Fruit fly (Drosophila melanogaster) whole organism, embryonic: ENCODE data around the gene CG31922.

Source experiments
- Adf1 ChIP-seq: fragments of 200-800 bp; sonication (Bioruptor generic); IDR thresholded peaks from 2 replicates; pipeline ENCODE4 v1.3.6; 2022; ENCODE audit warnings: missing biosample characterization, missing genetic modification characterization
- Atf-2 ChIP-seq: fragments of 200-800 bp; sonication (Bioruptor generic); optimal IDR thresholded peaks from 2 replicates; lab custom pipeline; 2016; ENCODE audit warnings: missing biosample characterization, missing genetic modification characterization
- Atf3 ChIP-seq: fragments of 200-800 bp; sonication (Bioruptor generic); optimal IDR thresholded peaks from 3 replicates; lab custom pipeline; 2016; ENCODE audit warnings: missing biosample characterization, missing genetic modification characterization
- Awh ChIP-seq: fragments of 200-800 bp; sonication (Bioruptor generic); IDR thresholded peaks from 2 replicates; pipeline ENCODE4, ENCODE4 v1.3.6; 2022; ENCODE audit warnings: missing biosample characterization, missing genetic modification characterization
- CG10267 ChIP-seq: fragments of 200-800 bp; sonication (Bioruptor generic); optimal IDR thresholded peaks from 2 replicates; lab custom pipeline; 2018; ENCODE audit warnings: missing biosample characterization, mild to moderate bottlenecking, missing genetic modification characterization, moderate library complexity
- CG10543 ChIP-seq: fragments of 200-800 bp; sonication (Bioruptor generic); optimal IDR thresholded peaks from 3 replicates; lab custom pipeline; 2017; ENCODE audit warnings: missing biosample characterization, mild to moderate bottlenecking, missing genetic modification characterization, moderate library complexity
- CG10565 ChIP-seq: fragments of 200-800 bp; sonication (Bioruptor generic); optimal IDR thresholded peaks from 3 replicates; lab custom pipeline; 2016; ENCODE audit warnings: missing biosample characterization, mild to moderate bottlenecking, missing genetic modification characterization
- CG11696 ChIP-seq: fragments of 200-800 bp; sonication (Bioruptor generic); IDR thresholded peaks from 2 replicates; pipeline ENCODE4 v1.3.6; 2022; ENCODE audit warnings: missing biosample characterization, missing genetic modification characterization
- CG13287 ChIP-seq: fragments of 200-800 bp; sonication (Bioruptor generic); IDR thresholded peaks from 2 replicates; pipeline ENCODE4 v1.3.6; 2022; ENCODE audit warnings: missing biosample characterization, missing genetic modification characterization; ENCODE audit not compliant: partially characterized antibody
- CG16779 ChIP-seq: fragments of 200-800 bp; sonication (Bioruptor generic); IDR thresholded peaks from 2 replicates; pipeline ENCODE4 v1.3.6; 2022; ENCODE audit warnings: missing biosample characterization, missing genetic modification characterization
- CG18764 ChIP-seq: fragments of 200-800 bp; sonication (Bioruptor generic); optimal IDR thresholded peaks from 3 replicates; lab custom pipeline; 2016; ENCODE audit warnings: missing biosample characterization, missing genetic modification characterization
- CG2199 ChIP-seq: fragments of 200-800 bp; sonication (Bioruptor generic); IDR thresholded peaks from 3 replicates; pipeline ENCODE4 v1.3.6; 2022; ENCODE audit warnings: missing biosample characterization, missing genetic modification characterization
- CG3065 ChIP-seq: fragments of 200-800 bp; sonication (Bioruptor generic); optimal IDR thresholded peaks from 2 replicates; lab custom pipeline; 2016; ENCODE audit warnings: missing biosample characterization, missing genetic modification characterization
- CG32767 ChIP-seq: fragments of 200-800 bp; sonication (Bioruptor generic); IDR thresholded peaks from 2 replicates; pipeline ENCODE4 v1.3.6; 2022; ENCODE audit warnings: missing biosample characterization, missing genetic modification characterization
- CG34224 ChIP-seq: fragments of 200-800 bp; sonication (Bioruptor generic); IDR thresholded peaks from 3 replicates; pipeline ENCODE4 v1.3.6; 2022; ENCODE audit warnings: missing biosample characterization, missing genetic modification characterization; ENCODE audit not compliant: partially characterized antibody
- CG6689 ChIP-seq: fragments of 200-800 bp; sonication (Bioruptor generic); IDR thresholded peaks from 2 replicates; pipeline ENCODE4 v1.3.6; 2022; ENCODE audit warnings: missing biosample characterization, missing genetic modification characterization
- CG7839 ChIP-seq: fragments of 200-800 bp; sonication (Bioruptor generic); optimal IDR thresholded peaks from 3 replicates; lab custom pipeline; 2018; ENCODE audit warnings: missing biosample characterization, mild to moderate bottlenecking, missing genetic modification characterization, moderate library complexity
- CG8478 ChIP-seq: fragments of >200 bp; optimal IDR thresholded peaks from 2 replicates; lab custom pipeline; 2018
- CG8924 ChIP-seq: fragments of 200-800 bp; optimal IDR thresholded peaks from 3 replicates; lab custom pipeline; 2019; ENCODE audit warnings: missing biosample characterization, mild to moderate bottlenecking, missing genetic modification characterization, moderate library complexity
- Dref ChIP-seq: fragments of 200-800 bp; sonication (Bioruptor generic); IDR thresholded peaks from 2 replicates; pipeline ENCODE4 v1.3.6; 2022; ENCODE audit warnings: missing biosample characterization, missing genetic modification characterization
- Drgx ChIP-seq: fragments of 200-800 bp; sonication (Bioruptor generic); IDR thresholded peaks from 2 replicates; pipeline ENCODE4 v1.3.6; 2022; ENCODE audit warnings: missing biosample characterization, missing genetic modification characterization
- H2.0 ChIP-seq: fragments of 200-800 bp; sonication (Bioruptor generic); IDR thresholded peaks from 2 replicates; pipeline ENCODE4 v1.3.6; 2022; ENCODE audit warnings: missing biosample characterization, missing genetic modification characterization
- HLH3B ChIP-seq: fragments of 200-800 bp; sonication (Bioruptor generic); IDR thresholded peaks from 2 replicates; pipeline ENCODE4 v1.3.6; 2022; ENCODE audit warnings: missing biosample characterization, missing genetic modification characterization
- Meics ChIP-seq: fragments of 200-800 bp; sonication (Bioruptor generic); optimal IDR thresholded peaks from 2 replicates; lab custom pipeline; 2017; ENCODE audit warnings: missing biosample characterization, mild to moderate bottlenecking, missing genetic modification characterization
- NC2β ChIP-seq: fragments of 200-800 bp; sonication (Bioruptor generic); optimal IDR thresholded peaks from 2 replicates; lab custom pipeline; 2016; ENCODE audit warnings: missing biosample characterization, missing genetic modification characterization
- NfI ChIP-seq: fragments of 200-800 bp; sonication (Bioruptor generic); optimal IDR thresholded peaks from 3 replicates; lab custom pipeline; 2018; ENCODE audit warnings: missing biosample characterization, mild to moderate bottlenecking, missing genetic modification characterization, moderate library complexity
- Oli ChIP-seq: fragments of 200-800 bp; sonication (Bioruptor generic); optimal IDR thresholded peaks from 2 replicates; lab custom pipeline; 2018; ENCODE audit warnings: missing biosample characterization, mild to moderate bottlenecking, missing genetic modification characterization, moderate library complexity
- Sry-δ ChIP-seq: fragments of 200-800 bp; sonication (Bioruptor generic); optimal IDR thresholded peaks from 2 replicates; lab custom pipeline; 2016; ENCODE audit warnings: missing biosample characterization, missing genetic modification characterization
- az2 ChIP-seq: fragments of 200-800 bp; sonication (Bioruptor generic); optimal IDR thresholded peaks from 3 replicates; lab custom pipeline; 2016; ENCODE audit warnings: missing biosample characterization, missing genetic modification characterization
- bigmax ChIP-seq: fragments of 200-800 bp; sonication (Bioruptor generic); optimal IDR thresholded peaks from 2 replicates; lab custom pipeline; 2018; ENCODE audit warnings: missing biosample characterization, mild to moderate bottlenecking, missing genetic modification characterization
- bowl ChIP-seq: fragments of 200-800 bp; sonication (Bioruptor generic); IDR thresholded peaks from 2 replicates; pipeline ENCODE4 v1.3.6; 2022; ENCODE audit warnings: missing biosample characterization, missing genetic modification characterization
- caup ChIP-seq: fragments of 200-800 bp; sonication (Bioruptor generic); optimal IDR thresholded peaks from 3 replicates; lab custom pipeline; 2017; ENCODE audit warnings: missing biosample characterization, mild to moderate bottlenecking, missing genetic modification characterization, moderate library complexity; ENCODE audit not compliant: severe bottlenecking
- dmrt11E ChIP-seq: fragments of 200-800 bp; sonication (Bioruptor generic); optimal IDR thresholded peaks from 3 replicates; lab custom pipeline; 2018; ENCODE audit warnings: missing biosample characterization, mild to moderate bottlenecking, missing genetic modification characterization, moderate library complexity
- emc ChIP-seq: fragments of 200-800 bp; sonication (Bioruptor generic); optimal IDR thresholded peaks from 2 replicates; lab custom pipeline; 2016; ENCODE audit warnings: missing biosample characterization, missing genetic modification characterization
- ewg ChIP-seq: fragments of 200-800 bp; sonication (Bioruptor generic); optimal IDR thresholded peaks from 3 replicates; lab custom pipeline; 2017; ENCODE audit warnings: mild to moderate bottlenecking, missing biosample characterization, missing genetic modification reagents, missing genetic modification characterization
- fd3F ChIP-seq: fragments of 200-800 bp; sonication (Bioruptor generic); optimal IDR thresholded peaks from 2 replicates; lab custom pipeline; 2018; ENCODE audit warnings: missing biosample characterization, mild to moderate bottlenecking, missing genetic modification characterization, moderate library complexity
- fru ChIP-seq: fragments of >200 bp; optimal IDR thresholded peaks from 2 replicates; lab custom pipeline; 2017
- hbn ChIP-seq: fragments of 200-800 bp; sonication (Bioruptor generic); IDR thresholded peaks from 2 replicates; pipeline ENCODE4 v1.3.6; 2022; ENCODE audit warnings: missing biosample characterization, missing genetic modification characterization; ENCODE audit not compliant: partially characterized antibody
- hkb ChIP-seq, 2 experiments: fragments of 200-800 bp in 1 of 2; fragments of >200 bp in 1 of 2; sonication (Bioruptor generic) in 1 of 2; IDR thresholded peaks in 1 of 2; optimal IDR thresholded peaks in 1 of 2; 2 replicates each; pipeline versions ENCODE4 v1.3.6 to Lab custom; 2017 to 2022; ENCODE audit warnings: missing biosample characterization in 1 of 2, missing genetic modification characterization in 1 of 2
- kah ChIP-seq: fragments of 200-800 bp; sonication (Bioruptor generic); optimal IDR thresholded peaks from 2 replicates; lab custom pipeline; 2018; ENCODE audit warnings: missing biosample characterization, mild to moderate bottlenecking, missing genetic modification characterization
- lmd ChIP-seq: fragments of 200-800 bp; sonication (Bioruptor generic); IDR thresholded peaks from 2 replicates; pipeline ENCODE4 v1.3.6; 2022; ENCODE audit warnings: missing biosample characterization, missing genetic modification characterization
- nau ChIP-seq: fragments of 200-800 bp; sonication (Bioruptor generic); optimal IDR thresholded peaks from 3 replicates; lab custom pipeline; 2017; ENCODE audit warnings: missing biosample characterization, mild to moderate bottlenecking, missing genetic modification characterization, missing genetic modification reagents
- pb ChIP-seq: fragments of 200-800 bp; sonication (Bioruptor generic); optimal IDR thresholded peaks from 3 replicates; lab custom pipeline; 2016; ENCODE audit warnings: missing biosample characterization, missing genetic modification characterization
- pho ChIP-seq: fragments of 200-800 bp; sonication (Bioruptor generic); optimal IDR thresholded peaks from 2 replicates; lab custom pipeline; 2016; ENCODE audit warnings: missing biosample characterization, missing genetic modification characterization
- pros ChIP-seq: fragments of 200-800 bp; sonication (Bioruptor generic); optimal IDR thresholded peaks from 3 replicates; lab custom pipeline; 2019; ENCODE audit warnings: missing biosample characterization, mild to moderate bottlenecking, missing genetic modification characterization, moderate library complexity
- run ChIP-seq: fragments of 200-800 bp; sonication (Bioruptor generic); optimal IDR thresholded peaks from 3 replicates; lab custom pipeline; 2018; ENCODE audit warnings: missing biosample characterization, mild to moderate bottlenecking, missing genetic modification characterization
- shn ChIP-seq: fragments of 200-800 bp; sonication (Bioruptor generic); optimal IDR thresholded peaks from 3 replicates; lab custom pipeline; 2016; ENCODE audit warnings: missing biosample characterization, missing genetic modification characterization
- slbo ChIP-seq: fragments of 200-800 bp; sonication (Bioruptor generic); IDR thresholded peaks from 2 replicates; pipeline ENCODE4 v1.3.6; 2022; ENCODE audit warnings: missing biosample characterization, missing genetic modification characterization
- tio ChIP-seq: fragments of 200-800 bp; sonication (Bioruptor generic); optimal IDR thresholded peaks from 2 replicates; lab custom pipeline; 2017; ENCODE audit warnings: missing biosample characterization, missing genetic modification characterization, inconsistent platforms
- wdn ChIP-seq: fragments of 200-800 bp; sonication (Bioruptor generic); IDR thresholded peaks from 2 replicates; pipeline ENCODE4 v1.3.6; 2022; ENCODE audit warnings: missing biosample characterization, missing genetic modification characterization
- zfh2 ChIP-seq: fragments of 200-800 bp; sonication (Bioruptor generic); optimal IDR thresholded peaks from 2 replicates; lab custom pipeline; 2016; ENCODE audit warnings: missing biosample characterization, missing genetic modification characterization

CG31922 gene

DNA sequence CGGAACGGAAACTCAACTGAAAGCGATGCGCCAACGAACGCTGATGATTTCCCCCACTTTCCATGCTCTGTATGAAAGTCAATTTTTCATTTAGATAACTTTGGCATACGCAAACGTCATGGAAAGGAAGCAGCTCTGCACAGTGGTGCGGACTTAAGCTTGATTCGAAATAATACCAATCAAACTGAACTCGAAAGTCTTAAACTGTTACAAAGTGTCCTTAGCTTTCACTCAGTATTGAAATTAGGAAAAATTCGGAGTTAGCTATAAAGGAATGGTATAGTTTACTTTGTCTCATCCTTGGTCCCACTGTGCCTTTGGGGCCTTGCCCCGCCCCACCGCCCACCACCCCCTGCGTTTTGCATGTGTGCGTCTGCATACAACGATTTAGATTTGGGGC lies 37.5 kb downstream of the CG31922 start (continued):
- TF ChIP-seq Dref (GFP tag; lab: Robert Waterston, UW) (no peak), nau (GFP tag; lab: Kevin White, UChicago) (peak; percentile 15), CG6689 (GFP tag; lab: Robert Waterston, UW) (peak; percentile 33), tio (GFP tag; lab: Kevin White, UChicago) (peak; percentile 39), HLH3B (GFP tag; lab: Robert Waterston, UW) (peak; percentile 69), CG8478 (no peak), Oli (peak; percentile 42), az2 (no peak), CG10267 (tag; lab: Kevin White, UChicago) (no peak), CG13287 (GFP tag; lab: Robert Waterston, UW) (no peak), fd3F (no peak), zfh2 (GFP tag; lab: Kevin White, UChicago) (no peak), CG7839 (peak; percentile 64), hkb (optimal IDR thresholded peaks at IDR 0.05; lab: Kevin White, UChicago) (no peak), hkb (GFP tag; IDR thresholded peaks at IDR 0.05; lab: Robert Waterston, UW) (peak; percentile 75), lmd (GFP tag; lab: Robert Waterston, UW) (peak; percentile 70; the same call in 1 of the 2 replicates), Drgx (GFP tag; lab: Robert Waterston, UW) (no peak), kah (GFP tag; lab: Kevin White, UChicago) (no peak), CG8924 (tag; lab: Kevin White, UChicago) (peak; percentile 47), pho (GFP tag; lab: Kevin White, UChicago) (peak; percentile 12), CG11696 (GFP tag; lab: Robert Waterston, UW) (peak; percentile 58; the same call in 1 of the 2 replicates), pb (GFP tag; lab: Kevin White, UChicago) (no peak), CG34224 (GFP tag; lab: Robert Waterston, UW) (no peak), caup (GFP tag; lab: Kevin White, UChicago) (peak; percentile 51), NC2β (GFP tag; lab: Kevin White, UChicago) (no peak), H2.0 (GFP tag; lab: Robert Waterston, UW) (peak; percentile 59; the same call in 1 of the 2 replicates), fru (no peak), CG3065 (no peak), Sry-δ (GFP tag; lab: Kevin White, UChicago) (no peak), pros (GFP tag; lab: Kevin White, UChicago) (no peak), emc (no peak), bowl (GFP tag; lab: Robert Waterston, UW) (no peak), CG10543 (GFP tag; lab: Kevin White, UChicago) (no peak), Atf3 (GFP tag; lab: Kevin White, UChicago) (no peak), bigmax (GFP tag; lab: Kevin White, UChicago) (no peak), NfI (GFP tag; lab: Kevin White, UChicago) (no peak), ewg (GFP tag; lab: Kevin White, UChicago) (peak; percentile 31), Awh (GFP tag; lab: Robert Waterston, UW) (0 out of 2 replicates have a peak, but pooled peaks have one; percentile 56), Adf1 (0 out of 2 replicates have a peak, but pooled peaks have one; percentile 36), CG32767 (peak; percentile 62), CG18764 (no peak), slbo (GFP tag; lab: Robert Waterston, UW) (peak; percentile 85), shn (GFP tag; lab: Kevin White, UChicago) (no peak), CG10565 (no peak), Atf-2 (GFP tag; lab: Kevin White, UChicago) (no peak), hbn (GFP tag; lab: Robert Waterston, UW) (no peak), dmrt11E (no peak), wdn (GFP tag; lab: Robert Waterston, UW) (peak; percentile 62), run (tag; lab: Kevin White, UChicago) (no peak), CG2199 (no peak), Meics (GFP tag; lab: Kevin White, UChicago) (peak; percentile 55), CG16779 (no peak)
